Worm (Caenorhabditis elegans): ENCODE results near the gene F35C11.2.

DNA sequence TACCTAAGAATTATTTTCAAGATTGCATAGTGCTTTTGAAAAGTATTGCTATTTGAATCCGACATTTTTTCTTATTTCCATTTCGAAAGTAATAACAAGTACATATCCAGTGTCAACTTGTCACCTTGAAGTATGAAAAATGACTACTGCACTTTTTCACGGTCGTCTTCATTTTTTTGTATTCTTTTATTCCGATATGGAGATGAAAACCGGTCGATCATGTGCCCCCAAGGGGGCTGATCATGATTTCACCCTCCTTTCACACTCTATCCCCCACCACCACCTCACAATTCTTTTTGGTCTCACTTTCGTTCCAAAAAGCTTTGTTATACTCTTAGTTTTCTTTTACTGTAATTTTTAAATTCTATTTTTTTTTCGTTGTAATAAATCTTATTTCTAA lies 22.7 kb downstream of the F35C11.2 start:
- TF ChIP-seq elt-1 (tag; optimal IDR thresholded peaks at IDR 0.05; ENCODE audit: borderline replicate concordance, insufficient read depth) (no peak), ztf-11 (tag; optimal IDR thresholded peaks at IDR 0.05) (no peak), M03D4.4 (tag; optimal IDR thresholded peaks at IDR 0.05) (no peak), unc-39 (tag; optimal IDR thresholded peaks at IDR 0.05) (no peak), ces-1 (GFP tag; optimal IDR thresholded peaks at IDR 0.05) (no peak), nhr-28 (tag; optimal IDR thresholded peaks at IDR 0.05) (no peak), snpc-4 (tag; optimal IDR thresholded peaks at IDR 0.05) (no peak), nhr-12 (tag; optimal IDR thresholded peaks at IDR 0.05) (no peak), unc-62 (GFP tag; optimal IDR thresholded peaks at IDR 0.05) (no peak), ceh-83 (GFP tag; optimal IDR thresholded peaks at IDR 0.05) (no peak), tbx-8 (GFP tag; optimal IDR thresholded peaks at IDR 0.05) (no peak), mep-1 (tag; optimal IDR thresholded peaks at IDR 0.05) (no peak)

Data from whole organism, mixed stage, embryonic.